Fruit fly (Drosophila melanogaster): ENCODE results near the gene CG13398.

The CG13398 gene

DNA sequence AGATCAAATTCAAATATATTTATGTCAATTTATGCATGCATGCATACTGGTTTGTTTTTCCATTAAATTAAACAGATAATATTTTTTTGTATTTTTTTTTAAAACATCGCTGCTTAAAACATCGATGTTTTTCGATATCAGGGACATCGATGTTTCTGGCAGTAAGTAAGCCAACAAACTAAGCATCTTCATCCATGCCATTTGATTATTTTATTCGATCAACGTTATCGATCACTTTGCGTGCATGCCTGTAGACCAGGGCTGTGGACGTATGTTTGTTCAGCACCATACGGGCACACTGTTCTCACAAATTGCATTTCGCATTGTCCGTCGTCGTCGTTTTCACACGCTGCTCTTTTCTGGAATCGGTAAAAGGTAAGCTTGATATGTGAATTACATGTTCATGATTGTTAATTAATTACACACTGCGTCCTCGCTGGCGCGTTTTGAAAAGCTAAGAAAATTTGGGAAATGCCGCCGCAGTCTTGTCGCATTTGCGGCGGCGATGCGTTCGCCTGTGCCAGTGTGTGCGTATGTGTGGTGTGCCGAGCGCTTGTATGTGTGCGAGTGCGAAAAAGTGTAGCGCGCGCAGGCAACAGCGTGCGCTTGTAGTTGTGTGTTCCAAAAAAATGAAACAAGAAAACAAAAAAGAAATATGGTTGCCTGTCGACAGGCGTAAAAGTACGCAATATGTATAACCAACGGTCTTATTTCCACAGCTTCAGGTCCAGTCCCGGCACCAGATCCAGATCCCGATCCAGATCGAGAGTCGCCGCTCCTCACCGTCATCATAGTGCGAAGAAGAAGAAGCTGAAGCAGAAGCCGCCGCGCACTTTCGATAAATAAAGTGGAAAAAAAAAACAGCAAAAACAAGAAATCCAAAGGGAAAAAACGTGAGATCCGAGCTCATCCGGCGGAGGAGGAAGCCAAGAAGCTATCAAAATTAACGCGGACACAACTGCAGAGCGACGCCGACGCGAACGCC, 11.5 kb downstream of the CG13398 start, which contains the start of gene emb (continued):
- peak; percentile 94 for TF ChIP-seq CG5180 (GFP tag; optimal IDR thresholded peaks at IDR 0.05)
- TF ChIP-seq CG7963 (GFP tag; IDR thresholded peaks at IDR 0.05; ENCODE audit: partially characterized antibody), result peak; percentile 99
- no peak for TF ChIP-seq CG43689 (GFP tag; IDR thresholded peaks at IDR 0.05)
- TF ChIP-seq CTCF (GFP tag; optimal IDR thresholded peaks at IDR 0.05), result no peak
- TF ChIP-seq CG31365 (tag; optimal IDR thresholded peaks at IDR 0.05), result no peak
- TF ChIP-seq Atf-2 (GFP tag; optimal IDR thresholded peaks at IDR 0.05), result peak; percentile 18
- no peak for TF ChIP-seq h (optimal IDR thresholded peaks at IDR 0.05)
- TF ChIP-seq bowl (GFP tag; IDR thresholded peaks at IDR 0.05), result no peak
- no peak for TF ChIP-seq sr (GFP tag; IDR thresholded peaks at IDR 0.05)
- no peak for TF ChIP-seq CG4282 (GFP tag; optimal IDR thresholded peaks at IDR 0.05)
- peak; percentile 2 for TF ChIP-seq fd64A (GFP tag; optimal IDR thresholded peaks at IDR 0.05)
- TF ChIP-seq crp (GFP tag; optimal IDR thresholded peaks at IDR 0.05), result peak in 1 of 2 experiments; percentile 21
- TF ChIP-seq CG11696 (GFP tag; IDR thresholded peaks at IDR 0.05), result no peak
- TF ChIP-seq HmgD (GFP tag; optimal IDR thresholded peaks at IDR 0.05), result peak; percentile 90
- peak; percentile 40 for TF ChIP-seq CG17802 (tag; optimal IDR thresholded peaks at IDR 0.05)
- no peak for TF ChIP-seq CG2889 (GFP tag; IDR thresholded peaks at IDR 0.05)
- no peak for TF ChIP-seq CG3726 (GFP tag; IDR thresholded peaks at IDR 0.05)
- TF ChIP-seq Dfd (GFP tag; optimal IDR thresholded peaks at IDR 0.05), result no peak
- no peak for TF ChIP-seq CG1529 (GFP tag; optimal IDR thresholded peaks at IDR 0.05)
- peak; percentile 26 for TF ChIP-seq CG13424 (tag; optimal IDR thresholded peaks at IDR 0.05)
- peak; percentile 42 for TF ChIP-seq CG18262 (tag; optimal IDR thresholded peaks at IDR 0.05)
- no peak for TF ChIP-seq seq (GFP tag; IDR thresholded peaks at IDR 0.05)
- peak; percentile 37 for TF ChIP-seq NfI (GFP tag; optimal IDR thresholded peaks at IDR 0.05)
- peak; percentile 44 for TF ChIP-seq CG8924 (tag; optimal IDR thresholded peaks at IDR 0.05)
- TF ChIP-seq tll (GFP tag; optimal IDR thresholded peaks at IDR 0.05), result peak in 1 of 2 experiments; percentile 1
- TF ChIP-seq CG14710 (tag; optimal IDR thresholded peaks at IDR 0.05), result peak; percentile 97
- no peak for TF ChIP-seq ttk (GFP tag; IDR thresholded peaks at IDR 0.05)
- peak; percentile 9 for TF ChIP-seq CG12942 (GFP tag; optimal IDR thresholded peaks at IDR 0.05)
- TF ChIP-seq Side (GFP tag; optimal IDR thresholded peaks at IDR 0.05), result no peak
- TF ChIP-seq amos (GFP tag; IDR thresholded peaks at IDR 0.05; ENCODE audit: partially characterized antibody), result peak; percentile 94
- peak; percentile 91 for TF ChIP-seq nom (GFP tag; optimal IDR thresholded peaks at IDR 0.05)
- TF ChIP-seq CG7786 (GFP tag; optimal IDR thresholded peaks at IDR 0.05), result peak; percentile 50
- peak; percentile 85 for TF ChIP-seq CG17385 (GFP tag; optimal IDR thresholded peaks at IDR 0.05)
- no peak for TF ChIP-seq Sox102F (GFP tag; optimal IDR thresholded peaks at IDR 0.05)
- peak; percentile 52 for TF ChIP-seq chn (GFP tag; optimal IDR thresholded peaks at IDR 0.05)
- peak; percentile 89 for TF ChIP-seq CG33213 (GFP tag; optimal IDR thresholded peaks at IDR 0.05)
- TF ChIP-seq CG12769 (tag; optimal IDR thresholded peaks at IDR 0.05), result no peak
- no peak for TF ChIP-seq CG4360 (GFP tag; IDR thresholded peaks at IDR 0.05)
- no peak for TF ChIP-seq stc (GFP tag; IDR thresholded peaks at IDR 0.05)
- peak; percentile 19 for TF ChIP-seq psq (GFP tag; optimal IDR thresholded peaks at IDR 0.05)
- no peak for TF ChIP-seq gt (GFP tag; IDR thresholded peaks at IDR 0.05)
- no peak for TF ChIP-seq CG10959 (GFP tag; IDR thresholded peaks at IDR 0.05)
- no peak for TF ChIP-seq CG7372 (GFP tag; IDR thresholded peaks at IDR 0.05)
- TF ChIP-seq CHES-1-like (GFP tag; optimal IDR thresholded peaks at IDR 0.05), result peak; percentile 71
- TF ChIP-seq ab (GFP tag; optimal IDR thresholded peaks at IDR 0.05), result no peak
- TF ChIP-seq BEAF-32 (GFP tag; optimal IDR thresholded peaks at IDR 0.05), result peak; percentile 91
- TF ChIP-seq bab2 (GFP tag; optimal IDR thresholded peaks at IDR 0.05), result peak; percentile 43
- no peak for TF ChIP-seq CG11504 (tag; optimal IDR thresholded peaks at IDR 0.05)
- no peak for TF ChIP-seq cad (GFP tag; optimal IDR thresholded peaks at IDR 0.05)
- TF ChIP-seq sqz (GFP tag; optimal IDR thresholded peaks at IDR 0.05), result peak; percentile 67

Measured in whole organism, embryonic.